Worm (Caenorhabditis elegans): Measurements from ENCODE around the gene C15H9.2.

The C15H9.2 gene

ce11 chrX:6128225-6128686 lies 9.9 kb downstream of the C15H9.2 start, which contains the start of gene C15H9.9:
C15H9.9 (minus strand) TSS chrX:6128275.
- peak; percentile 37 for TF ChIP-seq F13C5.2 (tag; optimal IDR thresholded peaks at IDR 0.05)
- TF ChIP-seq aly-1 (tag; optimal IDR thresholded peaks at IDR 0.05), result no peak
- TF ChIP-seq hmbx-1 (tag; optimal IDR thresholded peaks at IDR 0.05), result no peak

DNA sequence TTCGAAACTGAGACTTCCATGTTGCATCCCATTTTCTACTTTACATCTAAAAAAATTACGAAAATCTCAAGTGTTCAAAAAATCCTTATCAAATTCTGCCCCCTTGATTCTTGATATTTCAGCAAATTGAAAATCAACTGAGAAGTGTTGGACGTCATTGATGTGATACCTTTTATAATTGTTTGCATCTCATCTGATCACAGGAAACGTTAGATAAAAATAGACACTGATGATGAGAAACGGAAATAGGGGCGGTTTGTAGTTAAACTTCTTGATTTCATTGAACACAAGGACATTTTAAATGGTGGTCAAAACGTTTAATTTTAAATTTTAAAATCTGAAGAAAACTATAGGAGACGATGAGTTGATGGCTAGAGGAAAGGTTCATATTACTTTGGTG lies 10.4 kb downstream of the C15H9.2 start:
- TF ChIP-seq F13C5.2 (tag; optimal IDR thresholded peaks at IDR 0.05) (no peak), tbx-37 (GFP tag; conservative IDR thresholded peaks at IDR 0.05) (no peak), tra-4 (tag; optimal IDR thresholded peaks at IDR 0.05) (no peak), scrt-1 (GFP tag; IDR thresholded peaks at IDR 0.05) (no peak), hmg-4 (GFP tag; optimal IDR thresholded peaks at IDR 0.05) (no peak), hnd-1 (tag; optimal IDR thresholded peaks at IDR 0.05) (no peak), aly-1 (tag; optimal IDR thresholded peaks at IDR 0.05) (no peak), hmbx-1 (tag; optimal IDR thresholded peaks at IDR 0.05) (no peak), ama-1 (optimal IDR thresholded peaks at IDR 0.05) (no peak), flt-1 (GFP tag; IDR thresholded peaks at IDR 0.05) (no peak), ets-7 (tag; optimal IDR thresholded peaks at IDR 0.05) (no peak), ceh-13 (GFP tag; optimal IDR thresholded peaks at IDR 0.05) (no peak), ceh-36 (tag; optimal IDR thresholded peaks at IDR 0.05) (no peak), pes-1 (GFP tag; IDR thresholded peaks at IDR 0.05) (no peak), tbx-11 (GFP tag; IDR thresholded peaks at IDR 0.05) (no peak), sea-1 (GFP tag; conservative IDR thresholded peaks at IDR 0.05) (no peak), B0310.2 (tag; optimal IDR thresholded peaks at IDR 0.05) (no peak)

- no peak for TF ChIP-seq ama-1 (optimal IDR thresholded peaks at IDR 0.05)
- no peak for TF ChIP-seq pes-1 (GFP tag; IDR thresholded peaks at IDR 0.05)
- TF ChIP-seq ceh-13 (GFP tag; optimal IDR thresholded peaks at IDR 0.05), result no peak
- no peak for TF ChIP-seq aly-1 (tag; optimal IDR thresholded peaks at IDR 0.05)
- TF ChIP-seq ets-7 (tag; optimal IDR thresholded peaks at IDR 0.05), result no peak
Measured at ce11 chrX:6129277-6129676, 11.0 kb downstream of the C15H9.2 start.

DNA sequence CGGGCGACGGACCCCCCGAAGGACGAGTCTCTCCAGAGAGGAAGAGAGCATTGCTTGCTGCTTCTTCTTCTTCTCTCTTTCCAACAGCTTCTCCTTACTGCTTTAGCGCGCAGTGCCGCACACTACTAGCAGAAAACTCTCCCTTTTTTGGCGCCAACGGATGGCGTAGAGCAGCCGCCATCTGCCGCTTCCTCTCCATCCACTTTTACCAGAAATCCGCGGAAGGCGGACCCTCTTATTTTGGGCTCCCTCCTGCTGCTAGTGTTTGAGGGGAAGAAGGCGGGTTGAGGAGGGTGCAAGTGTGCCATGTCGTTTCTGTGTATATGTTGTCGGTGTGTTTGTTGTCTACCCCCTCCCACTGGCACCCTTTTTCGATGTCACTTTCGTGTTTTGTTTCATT lies 16.1 kb downstream of the C15H9.2 start:
- peak; percentile 37 for TF ChIP-seq F13C5.2 (tag; optimal IDR thresholded peaks at IDR 0.05)
- TF ChIP-seq hmg-4 (GFP tag; optimal IDR thresholded peaks at IDR 0.05), result peak; percentile 35
- no peak for TF ChIP-seq hmbx-1 (tag; optimal IDR thresholded peaks at IDR 0.05)
- no peak for TF ChIP-seq ceh-13 (GFP tag; optimal IDR thresholded peaks at IDR 0.05)
- no peak for TF ChIP-seq scrt-1 (GFP tag; IDR thresholded peaks at IDR 0.05)
- TF ChIP-seq ceh-36 (tag; optimal IDR thresholded peaks at IDR 0.05), result no peak

DNA sequence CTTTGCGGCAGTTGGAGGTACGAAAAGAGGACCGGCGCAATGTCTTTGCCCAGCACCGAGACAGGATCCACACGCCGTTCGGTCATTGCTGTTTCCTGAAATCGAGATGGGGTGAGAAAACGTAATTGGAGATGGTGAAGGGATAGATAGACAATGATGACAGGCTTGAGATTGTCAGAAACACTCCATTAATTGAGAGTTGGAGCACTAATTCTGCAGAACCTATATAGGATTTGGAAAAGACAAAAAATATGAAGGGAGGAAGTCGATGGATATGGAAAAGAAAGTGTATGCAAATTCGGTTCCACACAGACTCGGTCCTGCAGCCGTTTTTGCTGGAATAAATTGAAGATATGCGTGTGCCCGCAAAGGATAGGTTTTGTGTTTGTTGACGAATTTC lies 19.9 kb downstream of the C15H9.2 start, which contains the start of gene Y72A10A.1:
TSS of gene Y72A10A.1 (minus strand) at position 101 of the 400 bp plus-strand sequence.
- no peak for TF ChIP-seq ama-1 (optimal IDR thresholded peaks at IDR 0.05)

- TF ChIP-seq ceh-13 (GFP tag; optimal IDR thresholded peaks at IDR 0.05), result no peak
- TF ChIP-seq hmg-4 (GFP tag; optimal IDR thresholded peaks at IDR 0.05), result no peak
- no peak for TF ChIP-seq scrt-1 (GFP tag; IDR thresholded peaks at IDR 0.05)
- no peak for TF ChIP-seq B0310.2 (tag; optimal IDR thresholded peaks at IDR 0.05)
- TF ChIP-seq F13C5.2 (tag; optimal IDR thresholded peaks at IDR 0.05), result no peak
- no peak for TF ChIP-seq ceh-36 (tag; optimal IDR thresholded peaks at IDR 0.05)
- no peak for TF ChIP-seq pes-1 (GFP tag; IDR thresholded peaks at IDR 0.05)
Measured at ce11 chrX:6145921-6146320, 27.6 kb downstream of the C15H9.2 start.

DNA sequence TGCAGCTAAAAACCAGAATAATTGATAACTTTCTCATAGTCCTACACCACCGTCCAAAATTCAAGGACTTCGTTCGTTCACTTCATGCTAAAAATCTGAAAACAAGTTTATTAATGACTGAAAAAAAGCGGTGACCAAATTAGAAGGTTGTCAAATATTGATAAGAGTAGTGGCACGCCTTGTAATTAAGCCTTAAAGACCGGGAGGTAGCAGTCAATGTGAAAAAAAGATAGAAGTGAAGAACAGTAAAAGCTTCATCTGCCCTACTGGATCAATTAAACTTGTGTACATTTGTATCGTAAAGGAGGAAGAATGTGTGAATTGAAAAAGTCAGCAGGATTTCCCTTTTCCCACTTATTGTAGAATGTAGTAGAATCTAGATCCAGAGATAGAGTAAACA lies 32.1 kb downstream of the C15H9.2 start, which contains the start of gene tag-275:
TSS of gene tag-275 (minus strand) at position 101 of the 400 bp plus-strand sequence.
- TF ChIP-seq B0310.2 (tag; optimal IDR thresholded peaks at IDR 0.05) (no peak), hnd-1 (tag; optimal IDR thresholded peaks at IDR 0.05) (no peak), ceh-13 (GFP tag; optimal IDR thresholded peaks at IDR 0.05) (no peak), scrt-1 (GFP tag; IDR thresholded peaks at IDR 0.05) (no peak), hmbx-1 (tag; optimal IDR thresholded peaks at IDR 0.05) (no peak), aly-1 (tag; optimal IDR thresholded peaks at IDR 0.05) (no peak), ama-1 (optimal IDR thresholded peaks at IDR 0.05) (no peak), ets-7 (tag; optimal IDR thresholded peaks at IDR 0.05) (no peak), sea-1 (GFP tag; conservative IDR thresholded peaks at IDR 0.05) (no peak), tra-4 (tag; optimal IDR thresholded peaks at IDR 0.05) (no peak), ceh-36 (tag; optimal IDR thresholded peaks at IDR 0.05) (no peak), tbx-11 (GFP tag; IDR thresholded peaks at IDR 0.05) (no peak), tbx-37 (GFP tag; conservative IDR thresholded peaks at IDR 0.05) (no peak), hmg-4 (GFP tag; optimal IDR thresholded peaks at IDR 0.05) (no peak), flt-1 (GFP tag; IDR thresholded peaks at IDR 0.05) (no peak), F13C5.2 (tag; optimal IDR thresholded peaks at IDR 0.05) (no peak), pes-1 (GFP tag; IDR thresholded peaks at IDR 0.05) (no peak)

- TF ChIP-seq ceh-36 (tag; optimal IDR thresholded peaks at IDR 0.05) (no peak), B0310.2 (tag; optimal IDR thresholded peaks at IDR 0.05) (no peak), F13C5.2 (tag; optimal IDR thresholded peaks at IDR 0.05) (peak; percentile 40), flt-1 (GFP tag; IDR thresholded peaks at IDR 0.05) (no peak), hmbx-1 (tag; optimal IDR thresholded peaks at IDR 0.05) (no peak), tbx-11 (GFP tag; IDR thresholded peaks at IDR 0.05) (no peak), tbx-37 (GFP tag; conservative IDR thresholded peaks at IDR 0.05) (no peak), sea-1 (GFP tag; conservative IDR thresholded peaks at IDR 0.05) (0 out of 2 replicates have a peak, but pooled peaks have one; percentile 28), hmg-4 (GFP tag; optimal IDR thresholded peaks at IDR 0.05) (peak; percentile 43), pes-1 (GFP tag; IDR thresholded peaks at IDR 0.05) (no peak), ceh-13 (GFP tag; optimal IDR thresholded peaks at IDR 0.05) (no peak), scrt-1 (GFP tag; IDR thresholded peaks at IDR 0.05) (0 out of 2 replicates have a peak, but pooled peaks have one; percentile 47), ets-7 (tag; optimal IDR thresholded peaks at IDR 0.05) (no peak)
Measured at ce11 chrX:6150949-6151519, 32.7 kb downstream of the C15H9.2 start.
